Worm (Caenorhabditis elegans) whole organism, L2 larva: ENCODE results near the gene ins-11.

Experiments
- alr-1 ChIP-seq: fragments of 150-350 bp; optimal IDR thresholded peaks from 2 replicates; lab custom pipeline; 2014; ENCODE audit warnings: missing biosample characterization, missing genetic modification characterization
- ceh-16 ChIP-seq: fragments of 150-350 bp; optimal IDR thresholded peaks from 2 replicates; lab custom pipeline; 2014; ENCODE audit warnings: missing biosample characterization, missing genetic modification characterization
- fos-1 ChIP-seq: fragments of 150-350 bp; optimal IDR thresholded peaks from 2 replicates; lab custom pipeline; 2014; ENCODE audit warnings: missing biosample characterization, missing genetic modification characterization
- lin-13 ChIP-seq: fragments of 150-350 bp; optimal IDR thresholded peaks from 2 replicates; lab custom pipeline; 2014; ENCODE audit warnings: missing biosample characterization, missing genetic modification reagents, missing genetic modification characterization
- mab-5 ChIP-seq: fragments of 150-350 bp; optimal IDR thresholded peaks from 2 replicates; lab custom pipeline; 2014; ENCODE audit warnings: missing biosample characterization, missing genetic modification characterization
- nhr-237 ChIP-seq: fragments of 150-350 bp; optimal IDR thresholded peaks from 2 replicates; lab custom pipeline; 2014; ENCODE audit warnings: missing biosample characterization, missing genetic modification characterization
- unc-39 ChIP-seq: fragments of 150-350 bp; optimal IDR thresholded peaks from 2 replicates; lab custom pipeline; 2014; ENCODE audit warnings: missing biosample characterization, missing genetic modification characterization
- unc-62 ChIP-seq: fragments of 150-350 bp; optimal IDR thresholded peaks from 2 replicates; lab custom pipeline; 2014; ENCODE audit warnings: missing biosample characterization, missing genetic modification reagents, missing genetic modification characterization
- zag-1 ChIP-seq: fragments of 150-350 bp; optimal IDR thresholded peaks from 2 replicates; lab custom pipeline; 2014; ENCODE audit warnings: missing biosample characterization, missing genetic modification characterization
- ztf-11 ChIP-seq: sonication (generic microtip); optimal IDR thresholded peaks from 2 replicates; lab custom pipeline; 2017; ENCODE audit warnings: missing biosample characterization, missing genetic modification characterization

- no peak for TF ChIP-seq zag-1 (tag; lab: Kevin White, UChicago)
- no peak for TF ChIP-seq mab-5
- no peak for TF ChIP-seq alr-1 (tag; lab: Kevin White, UChicago)
- no peak for TF ChIP-seq ztf-11 (tag; lab: Kevin White, UChicago)
- TF ChIP-seq ceh-16 (tag; lab: Kevin White, UChicago): no peak
- TF ChIP-seq lin-13: no peak
- TF ChIP-seq nhr-237 (tag; lab: Kevin White, UChicago): no peak
- TF ChIP-seq unc-62 (GFP tag; lab: Kevin White, UChicago): no peak
- no peak for TF ChIP-seq fos-1 (tag; lab: Kevin White, UChicago)
- no peak for TF ChIP-seq unc-39 (tag; lab: Kevin White, UChicago)
Observed at ce11 chrII:5518055-5518454, 38.5 kb upstream of the ins-11 start.
